Worm (Caenorhabditis elegans) whole organism, mixed stage, embryonic: Measurements from ENCODE around the gene F59D6.1.

Experiments
- ceh-39 ChIP-seq: fragments of 150-350 bp; optimal IDR thresholded peaks from 2 replicates; lab custom pipeline; 2014; ENCODE audit warnings: missing biosample characterization, missing genetic modification characterization
- lin-13 ChIP-seq: fragments of 150-350 bp; optimal IDR thresholded peaks from 2 replicates; lab custom pipeline; 2014; ENCODE audit warnings: missing biosample characterization, missing genetic modification characterization
- mls-2 ChIP-seq: sonication (generic microtip); optimal IDR thresholded peaks from 2 replicates; lab custom pipeline; 2016; ENCODE audit warnings: mild to moderate bottlenecking, missing genetic modification characterization, moderate library complexity, missing compliant biosample characterization
- nhr-12 ChIP-seq: fragments of 150-350 bp; optimal IDR thresholded peaks from 2 replicates; lab custom pipeline; 2014; ENCODE audit warnings: missing biosample characterization, missing genetic modification characterization
- nhr-237 ChIP-seq: fragments of 150-350 bp; optimal IDR thresholded peaks from 2 replicates; lab custom pipeline; 2014; ENCODE audit warnings: missing biosample characterization, missing genetic modification characterization
- nhr-28 ChIP-seq: fragments of 150-350 bp; optimal IDR thresholded peaks from 2 replicates; lab custom pipeline; 2014; ENCODE audit warnings: missing biosample characterization, missing genetic modification characterization
- pha-4 ChIP-seq: fragments of 150-350 bp; optimal IDR thresholded peaks from 2 replicates; lab custom pipeline; 2018; ENCODE audit warnings: missing biosample characterization, missing genetic modification reagents, missing genetic modification characterization
- sptf-1 ChIP-seq: sonication (generic microtip); optimal IDR thresholded peaks from 2 replicates; lab custom pipeline; 2017; ENCODE audit warnings: mild to moderate bottlenecking, missing genetic modification characterization, moderate library complexity, missing compliant biosample characterization

ce11 chrV:3080792-3081191, 35.9 kb downstream of the F59D6.1 start, which contains the start of gene srt-5:
- TF ChIP-seq mls-2 (tag; lab: Kevin White, UChicago) (no peak), ceh-39 (tag; lab: Kevin White, UChicago) (no peak), nhr-28 (tag; lab: Kevin White, UChicago) (no peak), nhr-237 (no peak), pha-4 (tag; lab: Kevin White, UChicago) (no peak), nhr-12 (tag; lab: Kevin White, UChicago) (no peak), lin-13 (tag; lab: Kevin White, UChicago) (no peak), sptf-1 (no peak)
